Fruit fly (Drosophila melanogaster) whole organism, adult: Measurements from ENCODE around the gene CG43117.

Experiments used
- CG11617 ChIP-seq: fragments of 200-800 bp; sonication (Bioruptor generic); optimal IDR thresholded peaks from 2 replicates; lab custom pipeline; 2017; ENCODE audit warnings: mild to moderate bottlenecking, missing biosample characterization, missing genetic modification reagents, missing genetic modification characterization
- CG12768 ChIP-seq: fragments of 200-800 bp; sonication (Bioruptor generic); optimal IDR thresholded peaks from 2 replicates; lab custom pipeline; 2017; ENCODE audit warnings: missing biosample characterization, missing genetic modification characterization, mild to moderate bottlenecking, moderate library complexity, missing genetic modification reagents
- CG14711 ChIP-seq: fragments of 200-800 bp; sonication (Bioruptor generic); optimal IDR thresholded peaks from 2 replicates; lab custom pipeline; 2018; ENCODE audit warnings: missing biosample characterization, mild to moderate bottlenecking, missing genetic modification characterization, moderate library complexity
- CG1620 ChIP-seq: fragments of 200-800 bp; sonication (Bioruptor generic); optimal IDR thresholded peaks from 2 replicates; lab custom pipeline; 2016; ENCODE audit warnings: missing biosample characterization, missing genetic modification characterization
- CG33017 ChIP-seq: fragments of 200-800 bp; sonication (Bioruptor generic); optimal IDR thresholded peaks from 2 replicates; lab custom pipeline; 2018; ENCODE audit warnings: missing biosample characterization, mild to moderate bottlenecking, missing genetic modification characterization, moderate library complexity
- CG5204 ChIP-seq: fragments of 200-800 bp; sonication (Bioruptor generic); optimal IDR thresholded peaks from 2 replicates; lab custom pipeline; 2016; ENCODE audit warnings: missing biosample characterization, missing genetic modification characterization
- CG7045 ChIP-seq: fragments of 200-800 bp; sonication (Bioruptor generic); optimal IDR thresholded peaks from 2 replicates; lab custom pipeline; 2017; ENCODE audit warnings: missing biosample characterization, mild to moderate bottlenecking, missing genetic modification characterization
- CG7101 ChIP-seq: fragments of 200-800 bp; sonication (Bioruptor generic); optimal IDR thresholded peaks from 2 replicates; lab custom pipeline; 2018; ENCODE audit warnings: missing biosample characterization, mild to moderate bottlenecking, missing genetic modification characterization, moderate library complexity
- Clk ChIP-seq: fragments of 200-800 bp; sonication (Bioruptor generic); optimal IDR thresholded peaks from 2 replicates; lab custom pipeline; 2017; ENCODE audit warnings: missing biosample characterization, missing genetic modification characterization
- Crg-1 ChIP-seq: fragments of 200-800 bp; sonication (Bioruptor generic); optimal IDR thresholded peaks from 2 replicates; lab custom pipeline; 2016; ENCODE audit warnings: missing biosample characterization, missing genetic modification characterization
- Hr96 ChIP-seq: fragments of 200-800 bp; sonication (Bioruptor generic); optimal IDR thresholded peaks from 2 replicates; lab custom pipeline; 2016; ENCODE audit warnings: missing biosample characterization, missing genetic modification characterization
- Mnt ChIP-seq: fragments of 200-800 bp; sonication (Bioruptor generic); optimal IDR thresholded peaks from 2 replicates; lab custom pipeline; 2016; ENCODE audit warnings: missing biosample characterization, mild to moderate bottlenecking, missing genetic modification characterization
- bab1 ChIP-seq: fragments of 200-800 bp; sonication (Bioruptor generic); optimal IDR thresholded peaks from 3 replicates; lab custom pipeline; 2019; ENCODE audit warnings: missing biosample characterization, mild to moderate bottlenecking, missing genetic modification characterization, moderate library complexity
- cic ChIP-seq: fragments of 200-800 bp; sonication (Bioruptor generic); optimal IDR thresholded peaks from 2 replicates; lab custom pipeline; 2017; ENCODE audit warnings: missing biosample characterization, mild to moderate bottlenecking, missing genetic modification characterization, moderate library complexity
- cnc ChIP-seq, 2 experiments: fragments of >200 bp; optimal IDR thresholded peaks; 2 replicates each; lab custom pipeline; 2017
- kay ChIP-seq: fragments of 200-800 bp; sonication (Bioruptor generic); peaks from one replicate; lab custom pipeline; 2016; ENCODE audit warnings: missing biosample characterization, missing genetic modification characterization, borderline replicate concordance
- ovo ChIP-seq: fragments of 200-800 bp; sonication (Bioruptor generic); optimal IDR thresholded peaks from 2 replicates; lab custom pipeline; 2016; ENCODE audit warnings: missing biosample characterization, missing genetic modification characterization
- pad ChIP-seq: fragments of 200-800 bp; sonication (Bioruptor generic); optimal IDR thresholded peaks from 3 replicates; lab custom pipeline; 2017; ENCODE audit warnings: missing biosample characterization, missing genetic modification characterization, mild to moderate bottlenecking, moderate library complexity, missing genetic modification reagents
- tj ChIP-seq: fragments of 200-800 bp; sonication (Bioruptor generic); optimal IDR thresholded peaks from 3 replicates; lab custom pipeline; 2017; ENCODE audit warnings: missing biosample characterization, mild to moderate bottlenecking, missing genetic modification characterization, moderate library complexity
- toe ChIP-seq: fragments of 200-800 bp; sonication (Bioruptor generic); optimal IDR thresholded peaks from 2 replicates; lab custom pipeline; 2016; ENCODE audit warnings: missing biosample characterization, missing genetic modification characterization

Gene CG43117

DNA sequence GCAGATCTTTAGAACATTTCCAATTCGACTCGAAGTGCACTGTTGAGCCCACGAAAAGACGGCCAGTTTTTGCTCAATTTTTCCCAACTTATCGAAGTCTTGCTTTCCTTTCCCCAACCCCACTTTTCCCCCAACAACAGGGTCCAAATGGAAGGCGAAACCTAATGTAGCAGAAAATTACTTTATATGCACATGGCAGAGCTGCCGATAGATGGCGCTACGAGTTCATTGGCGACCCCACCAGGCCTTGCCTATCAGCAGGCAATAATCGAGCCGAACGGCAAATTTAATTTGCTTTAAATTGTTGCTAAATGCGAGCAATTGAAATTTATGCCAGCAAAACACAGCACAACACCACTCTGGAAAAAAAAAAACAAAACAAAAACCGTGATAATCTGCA lies 22.1 kb upstream of the CG43117 start:
- TF ChIP-seq tj (GFP tag; lab: Kevin White, UChicago) (no peak), kay (GFP tag; lab: Kevin White, UChicago) (peak; percentile 37), CG33017 (no peak), CG7045 (GFP tag; lab: Kevin White, UChicago) (no peak)

DNA sequence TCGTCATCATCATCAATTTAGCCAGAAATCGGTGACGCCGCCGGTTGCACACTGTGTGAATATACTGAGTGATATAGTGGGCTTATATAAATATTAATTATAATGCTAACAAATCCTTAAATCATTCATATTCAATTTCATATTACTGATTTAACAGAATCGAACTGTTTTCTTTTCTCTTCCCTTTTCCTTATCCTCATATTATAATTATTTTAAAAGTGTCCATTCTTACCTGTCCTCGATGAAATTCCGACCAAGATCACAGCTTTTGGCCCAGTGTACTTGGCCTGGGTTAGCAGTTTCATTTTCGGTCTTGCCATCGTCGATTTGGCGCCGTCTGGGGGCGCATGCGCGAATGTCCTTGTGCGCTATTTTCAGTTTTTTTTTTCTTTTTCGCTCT lies 21.6 kb upstream of the CG43117 start:
- TF ChIP-seq bab1 (GFP tag; lab: Kevin White, UChicago), result no peak
- TF ChIP-seq CG7101 (tag; lab: Kevin White, UChicago), result no peak
- TF ChIP-seq ovo (GFP tag; lab: Kevin White, UChicago), result no peak
- TF ChIP-seq cnc (optimal IDR thresholded peaks at IDR 0.05; lab: Kevin White, UChicago), result no peak
- no peak for TF ChIP-seq kay (GFP tag; lab: Kevin White, UChicago)
- no peak for TF ChIP-seq CG11617
- TF ChIP-seq cic (GFP tag; lab: Kevin White, UChicago), result no peak
- TF ChIP-seq CG1620, result no peak
- TF ChIP-seq Crg-1 (GFP tag; lab: Kevin White, UChicago), result no peak
- TF ChIP-seq Hr96 (GFP tag; lab: Kevin White, UChicago), result no peak

dm6 chr3R:26433743-26434142 lies 20.9 kb upstream of the CG43117 start:
- TF ChIP-seq Crg-1 (GFP tag; lab: Kevin White, UChicago), result no peak
- TF ChIP-seq CG33017, result no peak
- TF ChIP-seq cic (GFP tag; lab: Kevin White, UChicago), result no peak
- no peak for TF ChIP-seq CG14711 (tag; lab: Kevin White, UChicago)
- TF ChIP-seq CG7101 (tag; lab: Kevin White, UChicago), result no peak
- TF ChIP-seq kay (GFP tag; lab: Kevin White, UChicago), result no peak
- no peak for TF ChIP-seq Clk (GFP tag; lab: Kevin White, UChicago)
- no peak for TF ChIP-seq pad
- no peak for TF ChIP-seq CG1620
- TF ChIP-seq Hr96 (GFP tag; lab: Kevin White, UChicago), result no peak
- no peak for TF ChIP-seq Mnt (GFP tag; lab: Kevin White, UChicago)
- TF ChIP-seq CG11617, result no peak
- TF ChIP-seq toe (GFP tag; lab: Kevin White, UChicago), result no peak
- TF ChIP-seq CG5204 (GFP tag; lab: Kevin White, UChicago), result no peak
- TF ChIP-seq CG12768 (GFP tag; lab: Kevin White, UChicago), result no peak

- no peak for TF ChIP-seq CG14711 (tag; lab: Kevin White, UChicago)
- TF ChIP-seq CG33017, result no peak
- TF ChIP-seq pad, result no peak
- no peak for TF ChIP-seq CG11617
- TF ChIP-seq ovo (GFP tag; lab: Kevin White, UChicago), result no peak
- no peak for TF ChIP-seq cnc (optimal IDR thresholded peaks at IDR 0.05; lab: Kevin White, UChicago)
- TF ChIP-seq CG12768 (GFP tag; lab: Kevin White, UChicago), result no peak
- TF ChIP-seq Crg-1 (GFP tag; lab: Kevin White, UChicago), result no peak
- no peak for TF ChIP-seq CG1620
- no peak for TF ChIP-seq Clk (GFP tag; lab: Kevin White, UChicago)
- no peak for TF ChIP-seq toe (GFP tag; lab: Kevin White, UChicago)
- TF ChIP-seq bab1 (GFP tag; lab: Kevin White, UChicago), result no peak
- TF ChIP-seq cic (GFP tag; lab: Kevin White, UChicago), result no peak
- TF ChIP-seq tj (GFP tag; lab: Kevin White, UChicago), result no peak
- no peak for TF ChIP-seq CG7101 (tag; lab: Kevin White, UChicago)
- TF ChIP-seq Hr96 (GFP tag; lab: Kevin White, UChicago), result no peak
- no peak for TF ChIP-seq CG5204 (GFP tag; lab: Kevin White, UChicago)
- TF ChIP-seq kay (GFP tag; lab: Kevin White, UChicago), result no peak
- no peak for TF ChIP-seq CG7045 (GFP tag; lab: Kevin White, UChicago)
These were observed 18.6 kb upstream of the CG43117 start for dm6 chr3R:26436001-26436400.

- no peak for TF ChIP-seq Hr96 (GFP tag; lab: Kevin White, UChicago)
- no peak for TF ChIP-seq cnc (optimal IDR thresholded peaks at IDR 0.05; lab: Kevin White, UChicago)
- no peak for TF ChIP-seq Clk (GFP tag; lab: Kevin White, UChicago)
- no peak for TF ChIP-seq CG11617
- no peak for TF ChIP-seq pad
- TF ChIP-seq bab1 (GFP tag; lab: Kevin White, UChicago), result no peak
- no peak for TF ChIP-seq Mnt (GFP tag; lab: Kevin White, UChicago)
- TF ChIP-seq CG33017, result no peak
- TF ChIP-seq kay (GFP tag; lab: Kevin White, UChicago), result no peak
- no peak for TF ChIP-seq tj (GFP tag; lab: Kevin White, UChicago)
- no peak for TF ChIP-seq ovo (GFP tag; lab: Kevin White, UChicago)
- TF ChIP-seq CG7045 (GFP tag; lab: Kevin White, UChicago), result no peak
- no peak for TF ChIP-seq toe (GFP tag; lab: Kevin White, UChicago)
- TF ChIP-seq CG5204 (GFP tag; lab: Kevin White, UChicago), result no peak
- TF ChIP-seq CG14711 (tag; lab: Kevin White, UChicago), result no peak
- no peak for TF ChIP-seq CG1620
- no peak for TF ChIP-seq CG12768 (GFP tag; lab: Kevin White, UChicago)
These were observed 18.1 kb upstream of the CG43117 start for dm6 chr3R:26436540-26436939.

DNA sequence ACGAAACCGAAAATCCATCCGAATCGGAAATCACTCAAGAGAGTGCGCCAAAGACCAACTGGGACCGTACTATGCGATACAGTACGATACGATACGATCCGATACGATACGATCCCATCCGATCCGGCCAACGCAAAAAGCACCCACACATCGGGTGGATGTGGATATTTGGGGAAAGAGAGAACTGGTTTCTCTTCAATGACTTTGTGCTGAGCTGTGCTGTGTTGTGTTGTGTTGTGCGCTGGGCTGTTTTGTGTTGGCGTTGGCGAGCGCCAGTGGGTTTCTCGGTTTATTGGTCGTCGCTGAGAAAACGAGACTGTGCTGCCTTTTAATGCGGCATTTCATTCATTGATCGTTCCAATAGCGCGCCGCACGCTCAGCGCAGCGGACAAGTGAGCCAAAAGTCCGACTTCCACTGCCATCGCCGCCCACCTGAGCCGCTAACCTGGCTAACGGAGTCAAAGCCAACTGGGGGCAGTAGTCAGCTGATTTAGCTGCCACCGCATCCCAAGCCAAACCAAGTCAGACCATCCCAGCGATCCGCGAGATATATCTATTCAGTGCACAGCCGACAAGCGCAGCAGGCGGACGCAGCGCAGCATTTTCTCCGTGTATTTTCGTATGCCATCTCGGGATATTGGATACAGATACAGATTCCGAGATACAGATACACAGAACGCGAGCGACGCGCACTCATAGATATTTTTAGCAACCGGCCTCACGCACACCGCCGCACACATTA lies 14.0 kb upstream of the CG43117 start, which contains the start of gene tx:
Gene tx, plus strand, starts transcription at position 324 of the 742 bp plus-strand sequence.
- TF ChIP-seq cnc (optimal IDR thresholded peaks at IDR 0.05; lab: Kevin White, UChicago) (no peak), cic (GFP tag; lab: Kevin White, UChicago) (peak; percentile 35), ovo (GFP tag; lab: Kevin White, UChicago) (peak; percentile 46)
